Fruit fly (Drosophila melanogaster) whole organism, prepupa: ENCODE results near the gene cv.

Experiments
- CG10631 ChIP-seq: fragments of 200-800 bp; sonication (Bioruptor generic); optimal IDR thresholded peaks from 2 replicates; lab custom pipeline; 2016; ENCODE audit warnings: missing biosample characterization, missing genetic modification characterization
- CG10669 ChIP-seq: fragments of 200-800 bp; sonication (Bioruptor generic); optimal IDR thresholded peaks from 3 replicates; lab custom pipeline; 2018; ENCODE audit warnings: missing biosample characterization, mild to moderate bottlenecking, missing genetic modification characterization, moderate library complexity
- CG11294 ChIP-seq: fragments of 200-800 bp; sonication (Bioruptor generic); IDR thresholded peaks from 2 replicates; pipeline ENCODE4 v1.3.6; 2022; ENCODE audit warnings: missing biosample characterization, missing genetic modification characterization
- CG11902 ChIP-seq: fragments of 200-800 bp; sonication (Bioruptor generic); optimal IDR thresholded peaks from 3 replicates; lab custom pipeline; 2016; ENCODE audit warnings: missing biosample characterization, missing genetic modification characterization
- CG1621 ChIP-seq: fragments of 200-800 bp; sonication (Bioruptor generic); optimal IDR thresholded peaks from 3 replicates; lab custom pipeline; 2018; ENCODE audit warnings: missing biosample characterization, mild to moderate bottlenecking, missing genetic modification characterization
- CG16779 ChIP-seq: fragments of 200-800 bp; sonication (Bioruptor generic); optimal IDR thresholded peaks from 3 replicates; lab custom pipeline; 2017; ENCODE audit warnings: missing biosample characterization, mild to moderate bottlenecking, missing genetic modification characterization
- CG31627 ChIP-seq: fragments of 200-800 bp; sonication (Bioruptor generic); optimal IDR thresholded peaks from 3 replicates; lab custom pipeline; 2016; ENCODE audit warnings: missing biosample characterization, missing genetic modification characterization
- CG32006 ChIP-seq: fragments of 200-800 bp; sonication (Bioruptor generic); optimal IDR thresholded peaks from 3 replicates; lab custom pipeline; 2017; ENCODE audit warnings: missing biosample characterization, mild to moderate bottlenecking, missing genetic modification characterization
- CG3919 ChIP-seq: fragments of 200-800 bp; sonication (Bioruptor generic); optimal IDR thresholded peaks from 3 replicates; lab custom pipeline; 2016; ENCODE audit warnings: missing biosample characterization, missing genetic modification characterization
- CG4318 ChIP-seq: fragments of 200-800 bp; sonication (Bioruptor generic); optimal IDR thresholded peaks from 3 replicates; lab custom pipeline; 2017; ENCODE audit warnings: missing biosample characterization, mild to moderate bottlenecking, missing genetic modification characterization
- CG6163 ChIP-seq: fragments of 200-800 bp; sonication (Bioruptor generic); IDR thresholded peaks from 3 replicates; pipeline ENCODE4 v1.3.6; 2022; ENCODE audit warnings: missing biosample characterization, missing genetic modification characterization
- CG6276 ChIP-seq: fragments of 200-800 bp; sonication (Bioruptor generic); optimal IDR thresholded peaks from 2 replicates; lab custom pipeline; 2017; ENCODE audit warnings: missing biosample characterization, mild to moderate bottlenecking, missing genetic modification characterization
- CG6792 ChIP-seq: fragments of 200-800 bp; sonication (Bioruptor generic); optimal IDR thresholded peaks from 3 replicates; lab custom pipeline; 2016; ENCODE audit warnings: missing biosample characterization, missing genetic modification characterization
- CG6808 ChIP-seq: fragments of 200-800 bp; sonication (Bioruptor generic); optimal IDR thresholded peaks from 3 replicates; lab custom pipeline; 2017; ENCODE audit warnings: missing biosample characterization, missing genetic modification characterization, mild to moderate bottlenecking, moderate library complexity, missing genetic modification reagents
- CG6854 ChIP-seq: fragments of 200-800 bp; sonication (Bioruptor generic); optimal IDR thresholded peaks from 2 replicates; lab custom pipeline; 2017; ENCODE audit warnings: missing biosample characterization, mild to moderate bottlenecking, missing genetic modification characterization
- CG7368 ChIP-seq: fragments of 200-800 bp; sonication (Bioruptor generic); optimal IDR thresholded peaks from 3 replicates; lab custom pipeline; 2016; ENCODE audit warnings: missing biosample characterization, missing genetic modification characterization
- CG8119 ChIP-seq: fragments of 200-800 bp; sonication (Bioruptor generic); IDR thresholded peaks from 3 replicates; pipeline ENCODE4 v1.3.6; 2022; ENCODE audit warnings: missing biosample characterization, missing genetic modification characterization
- CG8319 ChIP-seq: fragments of 200-800 bp; sonication (Bioruptor generic); optimal IDR thresholded peaks from 3 replicates; lab custom pipeline; 2016; ENCODE audit warnings: missing biosample characterization, missing genetic modification characterization
- CG8632 ChIP-seq: fragments of 200-800 bp; sonication (Bioruptor generic); optimal IDR thresholded peaks from 3 replicates; lab custom pipeline; 2016; ENCODE audit warnings: missing biosample characterization, missing genetic modification characterization
- CG9139 ChIP-seq: fragments of 200-800 bp; sonication (Bioruptor generic); optimal IDR thresholded peaks from 3 replicates; lab custom pipeline; 2017; ENCODE audit warnings: missing biosample characterization, mild to moderate bottlenecking, missing genetic modification characterization
- Eip75B ChIP-seq: fragments of 200-800 bp; sonication (Bioruptor generic); optimal IDR thresholded peaks from 3 replicates; lab custom pipeline; 2016; ENCODE audit warnings: missing biosample characterization, missing genetic modification characterization
- Eip78C ChIP-seq: fragments of 200-800 bp; sonication (Bioruptor generic); peaks from one replicate; lab custom pipeline; 2016; ENCODE audit warnings: missing biosample characterization, missing genetic modification characterization
- Ets21C ChIP-seq: fragments of 200-800 bp; sonication (Bioruptor generic); optimal IDR thresholded peaks from 3 replicates; lab custom pipeline; 2016; ENCODE audit warnings: missing biosample characterization, missing genetic modification characterization
- Ets96B ChIP-seq: fragments of 200-800 bp; optimal IDR thresholded peaks from 2 replicates; lab custom pipeline; 2019; ENCODE audit warnings: missing biosample characterization, mild to moderate bottlenecking, missing genetic modification characterization, moderate library complexity
- Gug ChIP-seq: fragments of 200-800 bp; sonication (Bioruptor generic); IDR thresholded peaks from 2 replicates; pipeline ENCODE4 v1.3.6; 2022; ENCODE audit warnings: missing biosample characterization, missing genetic modification characterization
- Hr4 ChIP-seq: fragments of 200-800 bp; sonication (Bioruptor generic); optimal IDR thresholded peaks from 3 replicates; lab custom pipeline; 2016; ENCODE audit warnings: missing biosample characterization, missing genetic modification characterization
- Lpt ChIP-seq: fragments of 200-800 bp; sonication (Bioruptor generic); optimal IDR thresholded peaks from 3 replicates; lab custom pipeline; 2016; ENCODE audit warnings: missing biosample characterization, missing genetic modification characterization
- Met ChIP-seq: fragments of 200-800 bp; sonication (Bioruptor generic); optimal IDR thresholded peaks from 3 replicates; lab custom pipeline; 2016; ENCODE audit warnings: missing biosample characterization, missing genetic modification characterization
- OdsH ChIP-seq: fragments of 200-800 bp; sonication (Bioruptor generic); optimal IDR thresholded peaks from 3 replicates; lab custom pipeline; 2016; ENCODE audit warnings: missing biosample characterization, missing genetic modification characterization
- Smox ChIP-seq: fragments of 200-800 bp; sonication (Bioruptor generic); optimal IDR thresholded peaks from 3 replicates; lab custom pipeline; 2016; ENCODE audit warnings: missing biosample characterization, missing genetic modification characterization
- Sox14 ChIP-seq: fragments of 200-800 bp; sonication (Bioruptor generic); optimal IDR thresholded peaks from 3 replicates; lab custom pipeline; 2016; ENCODE audit warnings: missing biosample characterization, missing genetic modification characterization
- achi ChIP-seq: fragments of 200-800 bp; sonication (Bioruptor generic); optimal IDR thresholded peaks from 3 replicates; lab custom pipeline; 2016; ENCODE audit warnings: missing biosample characterization, missing genetic modification characterization
- acj6 ChIP-seq: fragments of 200-800 bp; sonication (Bioruptor generic); optimal IDR thresholded peaks from 3 replicates; lab custom pipeline; 2016; ENCODE audit warnings: missing biosample characterization, missing genetic modification characterization
- cyc ChIP-seq: fragments of 200-800 bp; sonication (Bioruptor generic); optimal IDR thresholded peaks from 3 replicates; lab custom pipeline; 2016; ENCODE audit warnings: missing biosample characterization, missing genetic modification characterization
- dac ChIP-seq: fragments of 200-800 bp; sonication (Bioruptor generic); optimal IDR thresholded peaks from 2 replicates; lab custom pipeline; 2017; ENCODE audit warnings: missing biosample characterization, mild to moderate bottlenecking, missing genetic modification characterization
- dsx ChIP-seq: fragments of 200-800 bp; optimal IDR thresholded peaks from 3 replicates; lab custom pipeline; 2019; ENCODE audit warnings: missing biosample characterization, mild to moderate bottlenecking, missing genetic modification characterization, moderate library complexity; ENCODE audit not compliant: poor library complexity, severe bottlenecking
- eg ChIP-seq: fragments of 200-800 bp; sonication (Bioruptor generic); IDR thresholded peaks from 3 replicates; pipeline ENCODE4 v1.3.6; 2022; ENCODE audit warnings: missing biosample characterization, missing genetic modification characterization
- esn ChIP-seq: fragments of 200-800 bp; sonication (Bioruptor generic); optimal IDR thresholded peaks from 2 replicates; lab custom pipeline; 2016; ENCODE audit warnings: missing biosample characterization, mild to moderate bottlenecking, missing genetic modification characterization, moderate library complexity
- fd59A ChIP-seq: fragments of 200-800 bp; sonication (Bioruptor generic); optimal IDR thresholded peaks from 2 replicates; lab custom pipeline; 2017; ENCODE audit warnings: missing biosample characterization, mild to moderate bottlenecking, missing genetic modification characterization, missing genetic modification reagents
- fd85E ChIP-seq: fragments of 200-800 bp; sonication (Bioruptor generic); optimal IDR thresholded peaks from 3 replicates; lab custom pipeline; 2016; ENCODE audit warnings: missing biosample characterization, missing genetic modification characterization
- fkh ChIP-seq: fragments of 200-800 bp; sonication (Bioruptor generic); optimal IDR thresholded peaks from 3 replicates; lab custom pipeline; 2017; ENCODE audit warnings: missing biosample characterization, mild to moderate bottlenecking, missing genetic modification characterization, moderate library complexity
- lz ChIP-seq: fragments of 200-800 bp; sonication (Bioruptor generic); optimal IDR thresholded peaks from 3 replicates; lab custom pipeline; 2016; ENCODE audit warnings: missing biosample characterization, missing genetic modification characterization
- net ChIP-seq: fragments of 200-800 bp; sonication (Bioruptor generic); optimal IDR thresholded peaks from 3 replicates; lab custom pipeline; 2016; ENCODE audit warnings: missing biosample characterization, missing genetic modification characterization
- pdm3 ChIP-seq: fragments of 200-800 bp; sonication (Bioruptor generic); optimal IDR thresholded peaks from 3 replicates; lab custom pipeline; 2016; ENCODE audit warnings: missing biosample characterization, missing genetic modification characterization
- ss ChIP-seq, 2 experiments: fragments of 200-800 bp; sonication (Bioruptor generic); optimal IDR thresholded peaks; 2 replicates in 1 of 2; 3 replicates in 1 of 2; lab custom pipeline; 2017 to 2018; ENCODE audit warnings: mild to moderate bottlenecking in 2 of 2, missing biosample characterization in 2 of 2, missing genetic modification characterization in 2 of 2, moderate library complexity in 1 of 2
- svp ChIP-seq: fragments of 200-800 bp; sonication (Bioruptor generic); peaks from one replicate; lab custom pipeline; 2016; ENCODE audit warnings: missing biosample characterization, missing genetic modification characterization
- topi ChIP-seq: fragments of 200-800 bp; sonication (Bioruptor generic); optimal IDR thresholded peaks from 3 replicates; lab custom pipeline; 2016; ENCODE audit warnings: missing biosample characterization, missing genetic modification characterization

cv gene

DNA sequence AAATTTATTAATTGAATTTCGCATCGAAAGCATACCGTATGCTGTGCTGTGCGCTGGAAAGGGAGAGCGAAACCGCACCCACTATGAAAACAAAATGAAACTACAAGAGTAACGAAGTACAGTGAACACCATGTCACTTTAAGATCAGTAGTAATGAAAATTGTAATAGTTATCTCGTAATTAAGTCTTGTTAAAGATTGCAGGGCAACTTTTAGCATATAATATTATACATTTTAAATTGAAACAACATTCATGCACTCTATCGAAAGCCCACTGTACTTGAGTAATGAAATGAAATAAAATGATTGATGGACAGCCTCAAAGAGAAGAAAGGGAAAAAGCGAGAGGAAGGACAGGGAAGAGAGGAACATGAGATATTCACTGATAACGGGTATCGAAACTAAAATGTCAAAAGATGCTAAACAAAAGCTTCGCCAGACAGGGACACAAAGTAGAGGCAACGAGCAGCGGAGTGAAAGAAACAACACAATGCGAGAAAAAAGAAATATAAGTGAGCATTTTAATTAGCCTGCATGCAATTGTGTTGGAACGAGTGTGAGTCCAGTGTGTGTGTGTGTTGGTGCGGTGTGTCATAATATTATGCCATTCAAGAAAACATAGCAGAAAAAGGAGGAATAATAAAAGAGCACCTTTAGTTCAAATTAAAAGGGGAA is 45.6 kb downstream of the cv start (continued):
- peak; percentile 92 for TF ChIP-seq Smox (GFP tag; lab: Kevin White, UChicago)
- TF ChIP-seq CG16779 (tag; lab: Kevin White, UChicago) = peak; percentile 71
- TF ChIP-seq CG11294 = peak; percentile 86
- TF ChIP-seq CG4318 = peak; percentile 71
- TF ChIP-seq cyc = peak; percentile 79
- peak; percentile 93 for TF ChIP-seq Eip75B (GFP tag; lab: Kevin White, UChicago)
- peak; percentile 89 for TF ChIP-seq topi (GFP tag; lab: Kevin White, UChicago)
- TF ChIP-seq esn (GFP tag; lab: Kevin White, UChicago) = peak; percentile 95
- TF ChIP-seq dsx (GFP tag; lab: Kevin White, UChicago) = peak; percentile 88
- TF ChIP-seq CG6854 = no peak
- TF ChIP-seq CG9139 (GFP tag; lab: Kevin White, UChicago) = peak; percentile 51
- peak; percentile 95 for TF ChIP-seq Met (GFP tag; lab: Kevin White, UChicago)
- peak; percentile 88 for TF ChIP-seq Ets21C (GFP tag; lab: Kevin White, UChicago)
- peak; percentile 18 for TF ChIP-seq fkh (GFP tag; lab: Kevin White, UChicago)
- peak; percentile 95 for TF ChIP-seq pdm3
- peak; percentile 89 for TF ChIP-seq Gug
- peak; percentile 49 for TF ChIP-seq fd85E (GFP tag; lab: Kevin White, UChicago)
- peak; percentile 78 for TF ChIP-seq Lpt
- peak; percentile 65 for TF ChIP-seq CG8319
- peak; percentile 94 for TF ChIP-seq OdsH (GFP tag; lab: Kevin White, UChicago)
- TF ChIP-seq CG1621 (tag; lab: Kevin White, UChicago) = peak; percentile 87
- peak; percentile 76 to 93 for TF ChIP-seq ss (GFP tag; optimal IDR thresholded peaks at IDR 0.05; lab: Kevin White, UChicago)
- peak; percentile 67 for TF ChIP-seq dac (GFP tag; lab: Kevin White, UChicago)
- peak; percentile 94 for TF ChIP-seq CG6792 (GFP tag; lab: Kevin White, UChicago)
- peak; percentile 88 for TF ChIP-seq CG8119 (GFP tag; lab: Robert Waterston, UW)
- TF ChIP-seq fd59A (GFP tag; lab: Kevin White, UChicago) = peak; percentile 81
- TF ChIP-seq CG10631 (GFP tag; lab: Kevin White, UChicago) = peak; percentile 91
- TF ChIP-seq, all 60 proteins: peak for 58

DNA sequence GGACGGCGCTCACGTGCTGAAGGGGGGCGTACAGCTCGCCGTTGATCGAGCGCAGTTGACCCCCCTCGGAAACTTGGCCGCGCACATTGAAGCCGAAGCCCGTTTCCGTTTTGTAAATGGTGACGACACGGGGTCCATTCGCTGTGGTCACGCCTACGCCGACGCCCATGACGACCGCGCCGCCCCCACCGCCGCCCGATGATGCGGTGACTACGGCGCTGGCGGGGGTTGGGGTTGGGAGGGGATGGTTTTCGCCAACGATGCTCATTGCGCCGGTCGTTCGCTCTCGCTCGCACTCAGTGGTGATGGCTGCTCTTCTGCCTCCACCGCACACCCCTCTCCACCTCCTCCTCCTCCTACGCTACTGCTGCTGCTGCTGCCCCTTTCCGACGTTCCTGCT is 47.4 kb downstream of the cv start:
- TF ChIP-seq Sox14 (GFP tag; lab: Kevin White, UChicago) (peak; percentile 2), Hr4 (GFP tag; lab: Kevin White, UChicago) (peak; percentile 25), CG6792 (GFP tag; lab: Kevin White, UChicago) (peak; percentile 33), Ets96B (tag; lab: Kevin White, UChicago) (peak; percentile 24), topi (GFP tag; lab: Kevin White, UChicago) (no peak), achi (peak; percentile 17), CG8319 (no peak), svp (GFP tag; lab: Kevin White, UChicago) (no peak), cyc (peak; percentile 29), lz (GFP tag; lab: Kevin White, UChicago) (no peak), CG7368 (GFP tag; lab: Kevin White, UChicago) (peak; percentile 32), Gug (peak; percentile 47; the same call in 1 of the 2 replicates), CG32006 (GFP tag; lab: Kevin White, UChicago) (peak; percentile 34), CG1621 (tag; lab: Kevin White, UChicago) (peak; percentile 36), OdsH (GFP tag; lab: Kevin White, UChicago) (peak; percentile 9), CG31627 (GFP tag; lab: Kevin White, UChicago) (peak; percentile 45), Eip75B (GFP tag; lab: Kevin White, UChicago) (peak; percentile 1), CG8632 (GFP tag; lab: Kevin White, UChicago) (no peak), Lpt (no peak), CG6163 (peak; percentile 66), Eip78C (no peak), pdm3 (peak; percentile 11), Ets21C (GFP tag; lab: Kevin White, UChicago) (no peak), net (GFP tag; lab: Kevin White, UChicago) (peak; percentile 29), CG8119 (GFP tag; lab: Robert Waterston, UW) (no peak; the same call in 2 of the 3 replicates), CG6276 (GFP tag; lab: Kevin White, UChicago) (peak; percentile 21), CG10669 (GFP tag; lab: Kevin White, UChicago) (no peak), CG11902 (GFP tag; lab: Kevin White, UChicago) (no peak), CG3919 (GFP tag; lab: Kevin White, UChicago) (peak; percentile 33), esn (GFP tag; lab: Kevin White, UChicago) (no peak), eg (GFP tag; lab: Robert Waterston, UW) (peak; percentile 78), CG10631 (GFP tag; lab: Kevin White, UChicago) (peak; percentile 29), CG6808 (GFP tag; lab: Kevin White, UChicago) (peak; percentile 15), acj6 (peak; percentile 11)
